Fruit fly (Drosophila melanogaster) whole organism, pupa: ENCODE measurements around the gene dos.

Experiments
- CG10348 ChIP-seq: fragments of 200-800 bp; sonication (Bioruptor generic); IDR thresholded peaks from 2 replicates; pipeline ENCODE4 v1.3.6; 2022; ENCODE audit warnings: missing biosample characterization, missing genetic modification characterization
- CG12605 ChIP-seq: fragments of 200-800 bp; sonication (Bioruptor generic); IDR thresholded peaks from 2 replicates; pipeline ENCODE4 v1.3.6; 2022; ENCODE audit warnings: missing biosample characterization, missing genetic modification characterization
- CG13204 ChIP-seq: fragments of 200-800 bp; sonication (Bioruptor generic); optimal IDR thresholded peaks from 2 replicates; lab custom pipeline; 2018; ENCODE audit warnings: missing biosample characterization, mild to moderate bottlenecking, missing genetic modification characterization, moderate library complexity
- CG14655 ChIP-seq: fragments of 200-800 bp; sonication (Bioruptor generic); optimal IDR thresholded peaks from 3 replicates; lab custom pipeline; 2017; ENCODE audit warnings: mild to moderate bottlenecking, missing biosample characterization, missing genetic modification reagents, missing genetic modification characterization
- CG15710 ChIP-seq: fragments of 200-800 bp; sonication (Bioruptor generic); optimal IDR thresholded peaks from 2 replicates; lab custom pipeline; 2018; ENCODE audit warnings: missing biosample characterization, mild to moderate bottlenecking, missing genetic modification characterization, moderate library complexity
- CG17806 ChIP-seq: fragments of 200-800 bp; sonication (Bioruptor generic); optimal IDR thresholded peaks from 2 replicates; lab custom pipeline; 2018; ENCODE audit warnings: missing biosample characterization, mild to moderate bottlenecking, missing genetic modification characterization, moderate library complexity
- CG32121 ChIP-seq: fragments of 200-800 bp; sonication (Bioruptor generic); IDR thresholded peaks from 2 replicates; pipeline ENCODE4 v1.3.6; 2022; ENCODE audit warnings: missing biosample characterization, missing genetic modification characterization
- CG34367 ChIP-seq: fragments of 200-800 bp; sonication (Bioruptor generic); optimal IDR thresholded peaks from 2 replicates; lab custom pipeline; 2018; ENCODE audit warnings: missing biosample characterization, mild to moderate bottlenecking, missing genetic modification characterization
- CG4496 ChIP-seq: fragments of 200-800 bp; sonication (Bioruptor generic); IDR thresholded peaks from 3 replicates; pipeline ENCODE4 v1.3.6; 2022; ENCODE audit warnings: missing biosample characterization, missing genetic modification characterization
- CG8159 ChIP-seq: fragments of 200-800 bp; sonication (Bioruptor generic); optimal IDR thresholded peaks from 3 replicates; lab custom pipeline; 2018; ENCODE audit warnings: missing biosample characterization, mild to moderate bottlenecking, missing genetic modification characterization, moderate library complexity
- CG8301 ChIP-seq: fragments of 200-800 bp; sonication (Bioruptor generic); optimal IDR thresholded peaks from 2 replicates; lab custom pipeline; 2018; ENCODE audit warnings: missing biosample characterization, mild to moderate bottlenecking, missing genetic modification characterization
- CG9948 ChIP-seq: fragments of 200-800 bp; sonication (Bioruptor generic); optimal IDR thresholded peaks from 2 replicates; lab custom pipeline; 2018; ENCODE audit warnings: missing biosample characterization, mild to moderate bottlenecking, missing genetic modification characterization, moderate library complexity
- D1 ChIP-seq: fragments of 200-800 bp; sonication (Bioruptor generic); optimal IDR thresholded peaks from 2 replicates; lab custom pipeline; 2018; ENCODE audit warnings: missing biosample characterization, mild to moderate bottlenecking, missing genetic modification characterization, moderate library complexity
- EcR ChIP-seq: fragments of 200-800 bp; sonication (Bioruptor generic); optimal IDR thresholded peaks from 3 replicates; lab custom pipeline; 2019; ENCODE audit warnings: missing biosample characterization, missing genetic modification characterization, mild to moderate bottlenecking, moderate library complexity, missing genetic modification reagents
- Ets98B ChIP-seq: fragments of 200-800 bp; sonication (Bioruptor generic); IDR thresholded peaks from 2 replicates; pipeline ENCODE4 v1.3.6; 2022; ENCODE audit warnings: missing biosample characterization, missing genetic modification characterization
- Pif1A ChIP-seq: fragments of 200-800 bp; sonication (Bioruptor generic); optimal IDR thresholded peaks from 3 replicates; lab custom pipeline; 2016; ENCODE audit warnings: missing biosample characterization, missing genetic modification characterization
- Pif1B ChIP-seq: fragments of 200-800 bp; sonication (Bioruptor generic); optimal IDR thresholded peaks from 3 replicates; lab custom pipeline; 2016; ENCODE audit warnings: missing biosample characterization, missing genetic modification characterization
- Snoo ChIP-seq: fragments of 200-800 bp; sonication (Bioruptor generic); optimal IDR thresholded peaks from 3 replicates; lab custom pipeline; 2017; ENCODE audit warnings: missing biosample characterization, mild to moderate bottlenecking, missing genetic modification characterization, inconsistent platforms
- fd96Ca ChIP-seq: fragments of 200-800 bp; sonication (Bioruptor generic); IDR thresholded peaks from 3 replicates; pipeline ENCODE4 v1.3.6; 2022; ENCODE audit warnings: missing biosample characterization, missing genetic modification characterization
- gl ChIP-seq: fragments of 200-800 bp; sonication (Bioruptor generic); optimal IDR thresholded peaks from 2 replicates; lab custom pipeline; 2018; ENCODE audit warnings: missing biosample characterization, mild to moderate bottlenecking, missing genetic modification characterization
- rn ChIP-seq: fragments of 200-800 bp; sonication (Bioruptor generic); IDR thresholded peaks from 2 replicates; pipeline ENCODE4 v1.3.6; 2022; ENCODE audit warnings: missing biosample characterization, missing genetic modification characterization

The dos gene

dm6 chr3L:2634929-2635799 is 46.0 kb downstream of the dos start:
- TF ChIP-seq CG32121 (GFP tag; lab: Robert Waterston, UW) (peak; percentile 45), Snoo (peak; percentile 86), CG34367 (peak; percentile 49), Pif1B (GFP tag; lab: Kevin White, UChicago) (peak; percentile 44), CG12605 (GFP tag; lab: Robert Waterston, UW) (peak; percentile 21; the same call in 1 of the 2 replicates), CG17806 (tag; lab: Kevin White, UChicago) (peak; percentile 12), CG15710 (tag; lab: Kevin White, UChicago) (peak; percentile 49), CG8301 (tag; lab: Kevin White, UChicago) (no peak), gl (peak; percentile 45), CG4496 (peak; percentile 83), Ets98B (GFP tag; lab: Robert Waterston, UW) (peak; percentile 71), CG9948 (tag; lab: Kevin White, UChicago) (no peak), D1 (tag; lab: Kevin White, UChicago) (no peak), CG8159 (tag; lab: Kevin White, UChicago) (peak; percentile 60), CG10348 (no peak), fd96Ca (peak; percentile 61; the same call in 2 of the 3 replicates), rn (0 out of 2 replicates have a peak, but pooled peaks have one; percentile 14), CG13204 (peak; percentile 62), Pif1A (peak; percentile 68), CG14655 (no peak), EcR (GFP tag; lab: Kevin White, UChicago) (no peak)

- TF ChIP-seq CG12605 (GFP tag; lab: Robert Waterston, UW) (peak; percentile 55), CG8159 (tag; lab: Kevin White, UChicago) (peak; percentile 53), CG17806 (tag; lab: Kevin White, UChicago) (peak; percentile 65), Ets98B (GFP tag; lab: Robert Waterston, UW) (peak; percentile 76; the same call in 1 of the 2 replicates), fd96Ca (no peak; the same call in 2 of the 3 replicates), EcR (GFP tag; lab: Kevin White, UChicago) (no peak), CG13204 (peak; percentile 29), CG14655 (no peak), gl (no peak), CG9948 (tag; lab: Kevin White, UChicago) (peak; percentile 27), Pif1B (GFP tag; lab: Kevin White, UChicago) (peak; percentile 55), CG4496 (peak; percentile 58; the same call in 1 of the 3 replicates), rn (no peak), CG8301 (tag; lab: Kevin White, UChicago) (no peak), CG10348 (no peak), CG15710 (tag; lab: Kevin White, UChicago) (peak; percentile 27), CG34367 (no peak), D1 (tag; lab: Kevin White, UChicago) (no peak), Pif1A (no peak), Snoo (no peak), CG32121 (GFP tag; lab: Robert Waterston, UW) (peak; percentile 62)
These were observed 47.1 kb downstream of the dos start for dm6 chr3L:2636023-2636968.

dm6 chr3L:2643324-2643723 is 54.1 kb downstream of the dos start, which contains the start of gene CG14949:
TSS of gene CG14949 (minus strand) at chr3L:2643424.
- TF ChIP-seq CG4496 (no peak), CG17806 (tag; lab: Kevin White, UChicago) (no peak), CG12605 (GFP tag; lab: Robert Waterston, UW) (no peak)

- TF ChIP-seq CG12605 (GFP tag; lab: Robert Waterston, UW) (no peak), CG13204 (no peak), CG17806 (tag; lab: Kevin White, UChicago) (no peak), Ets98B (GFP tag; lab: Robert Waterston, UW) (no peak), CG9948 (tag; lab: Kevin White, UChicago) (no peak), Snoo (no peak), gl (no peak), CG14655 (no peak), D1 (tag; lab: Kevin White, UChicago) (no peak), CG34367 (no peak), CG8159 (tag; lab: Kevin White, UChicago) (no peak), fd96Ca (no peak), Pif1B (GFP tag; lab: Kevin White, UChicago) (no peak)
These were observed 55.9 kb downstream of the dos start, which contains the start of gene CG1143 for dm6 chr3L:2645068-2645467. TSS of gene CG1143 (plus strand) at chr3L:2645368.
